Fruit fly (Drosophila melanogaster) whole organism, embryonic: Measurements from ENCODE around the gene msl-3.
A peak's percentile ranks its signal among the peaks of the same experiment; 100 is the strongest.

ENCODE experiments used
- Atf3 ChIP-seq: fragments of 200-800 bp; sonication (Bioruptor generic); optimal IDR thresholded peaks from 3 replicates; lab custom pipeline; 2016; ENCODE audit warnings: missing biosample characterization, missing genetic modification characterization
- BtbVII ChIP-seq: fragments of 200-800 bp; sonication (Bioruptor generic); optimal IDR thresholded peaks from 3 replicates; lab custom pipeline; 2017; ENCODE audit warnings: missing biosample characterization, mild to moderate bottlenecking, missing genetic modification characterization
- CG11504 ChIP-seq: fragments of 200-800 bp; sonication (Bioruptor generic); optimal IDR thresholded peaks from 3 replicates; lab custom pipeline; 2019; ENCODE audit warnings: missing biosample characterization, mild to moderate bottlenecking, missing genetic modification characterization, moderate library complexity
- CG15011 ChIP-seq: fragments of 200-800 bp; sonication (Bioruptor generic); optimal IDR thresholded peaks from 3 replicates; lab custom pipeline; 2018; ENCODE audit warnings: missing biosample characterization, mild to moderate bottlenecking, missing genetic modification characterization
- CG15479 ChIP-seq: fragments of 200-800 bp; sonication (Bioruptor generic); optimal IDR thresholded peaks from 3 replicates; lab custom pipeline; 2019; ENCODE audit warnings: missing biosample characterization, mild to moderate bottlenecking, missing genetic modification characterization, moderate library complexity
- CG1647 ChIP-seq: fragments of 200-800 bp; sonication (Bioruptor generic); optimal IDR thresholded peaks from 3 replicates; lab custom pipeline; 2016; ENCODE audit warnings: missing biosample characterization, missing genetic modification characterization
- CG17186 ChIP-seq: fragments of 200-800 bp; sonication (Bioruptor generic); optimal IDR thresholded peaks from 3 replicates; lab custom pipeline; 2017; ENCODE audit warnings: missing biosample characterization, missing genetic modification reagents, missing genetic modification characterization
- CG17385 ChIP-seq: fragments of 200-800 bp; sonication (Bioruptor generic); optimal IDR thresholded peaks from 3 replicates; lab custom pipeline; 2018; ENCODE audit warnings: missing biosample characterization, mild to moderate bottlenecking, missing genetic modification characterization
- CG2116 ChIP-seq: fragments of 200-800 bp; sonication (Bioruptor generic); optimal IDR thresholded peaks from 3 replicates; lab custom pipeline; 2018; ENCODE audit warnings: missing biosample characterization, mild to moderate bottlenecking, missing genetic modification characterization
- CG30403 ChIP-seq: fragments of 200-800 bp; sonication (Bioruptor generic); optimal IDR thresholded peaks from 3 replicates; lab custom pipeline; 2016; ENCODE audit warnings: missing biosample characterization, missing genetic modification characterization
- CG3726 ChIP-seq: fragments of 200-800 bp; sonication (Bioruptor generic); IDR thresholded peaks from 3 replicates; pipeline ENCODE4, ENCODE4 v1.3.6; 2022; ENCODE audit warnings: missing biosample characterization, missing genetic modification characterization
- CG4360 ChIP-seq: fragments of 200-800 bp; sonication (Bioruptor generic); IDR thresholded peaks from 2 replicates; pipeline ENCODE4 v1.3.6; 2022; ENCODE audit warnings: missing biosample characterization, missing genetic modification characterization
- CG5245 ChIP-seq: fragments of 200-800 bp; sonication (Bioruptor generic); optimal IDR thresholded peaks from 3 replicates; lab custom pipeline; 2016; ENCODE audit warnings: missing biosample characterization, missing genetic modification characterization
- CG5953 ChIP-seq: fragments of 200-800 bp; sonication (Bioruptor generic); IDR thresholded peaks from 2 replicates; pipeline ENCODE4 v1.3.6; 2022; ENCODE audit warnings: missing biosample characterization, missing genetic modification characterization
- CG7372 ChIP-seq: fragments of 200-800 bp; sonication (Bioruptor generic); IDR thresholded peaks from 2 replicates; pipeline ENCODE4 v1.3.6; 2022; ENCODE audit warnings: missing biosample characterization, missing genetic modification characterization
- CG7745 ChIP-seq: fragments of 200-800 bp; sonication (Bioruptor generic); optimal IDR thresholded peaks from 2 replicates; lab custom pipeline; 2018; ENCODE audit warnings: missing biosample characterization, mild to moderate bottlenecking, missing genetic modification characterization, moderate library complexity
- CG7928 ChIP-seq: fragments of 200-800 bp; sonication (Bioruptor generic); optimal IDR thresholded peaks from 2 replicates; lab custom pipeline; 2017; ENCODE audit warnings: missing biosample characterization, mild to moderate bottlenecking, missing genetic modification characterization
- CG8281 ChIP-seq: fragments of 200-800 bp; sonication (Bioruptor generic); optimal IDR thresholded peaks from 2 replicates; lab custom pipeline; 2018; ENCODE audit warnings: missing biosample characterization, mild to moderate bottlenecking, missing genetic modification characterization, moderate library complexity
- CG9817 ChIP-seq: fragments of 200-800 bp; sonication (Bioruptor generic); optimal IDR thresholded peaks from 2 replicates; lab custom pipeline; 2018; ENCODE audit warnings: missing biosample characterization, mild to moderate bottlenecking, missing genetic modification characterization, moderate library complexity
- CkIIα-i1 ChIP-seq: fragments of 200-800 bp; sonication (Bioruptor generic); IDR thresholded peaks from 2 replicates; pipeline ENCODE4 v1.3.6; 2022; ENCODE audit warnings: missing biosample characterization, missing genetic modification characterization
- D ChIP-seq, 2 experiments: fragments of 200-800 bp in 1 of 2; fragments of >200 bp in 1 of 2; sonication (Bioruptor generic) in 1 of 2; optimal IDR thresholded peaks; 2 replicates in 1 of 2; 3 replicates in 1 of 2; lab custom pipeline; 2017; ENCODE audit warnings: mild to moderate bottlenecking in 1 of 2, missing biosample characterization in 1 of 2, missing genetic modification characterization in 1 of 2, missing genetic modification reagents in 1 of 2
- Deaf1 ChIP-seq: fragments of 200-800 bp; optimal IDR thresholded peaks from 3 replicates; lab custom pipeline; 2019; ENCODE audit warnings: missing biosample characterization, mild to moderate bottlenecking, missing genetic modification characterization, moderate library complexity
- Doc2 ChIP-seq: fragments of 200-800 bp; sonication (Bioruptor generic); IDR thresholded peaks from 2 replicates; pipeline ENCODE4 v1.3.6; 2022; ENCODE audit warnings: missing biosample characterization, missing genetic modification characterization
- Dp ChIP-seq: fragments of 200-800 bp; sonication (Bioruptor generic); optimal IDR thresholded peaks from 2 replicates; lab custom pipeline; 2018; ENCODE audit warnings: missing biosample characterization, mild to moderate bottlenecking, missing genetic modification characterization, moderate library complexity
- E2f2 ChIP-seq: fragments of 200-800 bp; sonication (Bioruptor generic); IDR thresholded peaks from 2 replicates; pipeline ENCODE4 v1.3.6; 2022; ENCODE audit warnings: missing biosample characterization, missing genetic modification characterization
- Lpt ChIP-seq: fragments of >200 bp; optimal IDR thresholded peaks from 2 replicates; lab custom pipeline; 2018; ENCODE audit warnings: missing biosample characterization, missing genetic modification characterization
- MTF-1 ChIP-seq: fragments of 200-800 bp; sonication (Bioruptor generic); optimal IDR thresholded peaks from 2 replicates; lab custom pipeline; 2018; ENCODE audit warnings: missing biosample characterization, mild to moderate bottlenecking, missing genetic modification characterization, borderline replicate concordance
- NC2α ChIP-seq: fragments of 200-800 bp; sonication (Bioruptor generic); optimal IDR thresholded peaks from 2 replicates; lab custom pipeline; 2016; ENCODE audit warnings: missing biosample characterization, missing genetic modification characterization
- Oaz ChIP-seq: fragments of 200-800 bp; sonication (Bioruptor generic); IDR thresholded peaks from 2 replicates; pipeline ENCODE4 v1.3.6; 2022; ENCODE audit warnings: missing biosample characterization, missing genetic modification characterization
- Pdp1 ChIP-seq, 2 experiments: fragments of 200-800 bp; sonication (Bioruptor generic); optimal IDR thresholded peaks; 3 replicates each; lab custom pipeline; 2016; ENCODE audit warnings: missing biosample characterization in 2 of 2, missing genetic modification characterization in 2 of 2, mild to moderate bottlenecking in 1 of 2, moderate library complexity in 1 of 2
- ap ChIP-seq: fragments of 200-800 bp; sonication (Bioruptor generic); IDR thresholded peaks from 2 replicates; pipeline ENCODE4 v1.3.6; 2022; ENCODE audit warnings: missing biosample characterization, missing genetic modification characterization
- ara ChIP-seq: fragments of 200-800 bp; sonication (Bioruptor generic); IDR thresholded peaks from 2 replicates; pipeline ENCODE4 v1.3.6; 2022; ENCODE audit warnings: missing biosample characterization, missing genetic modification characterization
- cad ChIP-seq: fragments of >200 bp; optimal IDR thresholded peaks from 2 replicates; lab custom pipeline; 2017; ENCODE audit warnings: missing biosample characterization, missing genetic modification characterization
- cas ChIP-seq: fragments of 200-800 bp; sonication (Bioruptor generic); IDR thresholded peaks from 2 replicates; pipeline ENCODE4 v1.3.6; 2022; ENCODE audit warnings: missing biosample characterization, missing genetic modification characterization
- chn ChIP-seq: fragments of 200-800 bp; sonication (Bioruptor generic); optimal IDR thresholded peaks from 2 replicates; lab custom pipeline; 2016; ENCODE audit warnings: missing biosample characterization, missing genetic modification characterization
- dati ChIP-seq: fragments of 200-800 bp; sonication (Bioruptor generic); IDR thresholded peaks from 2 replicates; pipeline ENCODE4 v1.3.6; 2022; ENCODE audit warnings: missing biosample characterization, missing genetic modification characterization
- ems ChIP-seq: fragments of 200-800 bp; sonication (Bioruptor generic); optimal IDR thresholded peaks from 3 replicates; lab custom pipeline; 2016; ENCODE audit warnings: missing biosample characterization, missing genetic modification characterization
- gem ChIP-seq: fragments of 200-800 bp; sonication (Bioruptor generic); optimal IDR thresholded peaks from 2 replicates; lab custom pipeline; 2019; ENCODE audit warnings: missing biosample characterization, mild to moderate bottlenecking, missing genetic modification characterization, moderate library complexity
- lov ChIP-seq, 2 experiments: fragments of 200-800 bp in 1 of 2; fragments of >200 bp in 1 of 2; sonication (Bioruptor generic) in 1 of 2; IDR thresholded peaks in 1 of 2; optimal IDR thresholded peaks in 1 of 2; 2 replicates in 1 of 2; 3 replicates in 1 of 2; pipeline versions ENCODE4 v1.3.6 to Lab custom; 2017 to 2022; ENCODE audit warnings: missing biosample characterization in 1 of 2, missing genetic modification characterization in 1 of 2
- prd ChIP-seq, 3 experiments: fragments of >200 bp in 2 of 3; fragments of 200-800 bp in 1 of 3; sonication (Bioruptor generic) in 1 of 3; optimal IDR thresholded peaks in 2 of 3; IDR thresholded peaks in 1 of 3; 2 replicates in 2 of 3; 3 replicates in 1 of 3; pipeline versions ENCODE4 v1.3.6 to Lab custom; 2017 to 2022; ENCODE audit warnings: missing biosample characterization in 1 of 3, missing genetic modification characterization in 1 of 3
- sc ChIP-seq, 3 experiments: fragments of >200 bp in 2 of 3; fragments of 200-800 bp in 1 of 3; sonication (Bioruptor generic) in 1 of 3; optimal IDR thresholded peaks; 2 replicates in 2 of 3; 3 replicates in 1 of 3; lab custom pipeline; 2017; ENCODE audit warnings: mild to moderate bottlenecking in 1 of 3, missing biosample characterization in 1 of 3, missing genetic modification characterization in 1 of 3, missing genetic modification reagents in 1 of 3
- seq ChIP-seq: fragments of 200-800 bp; sonication (Bioruptor generic); IDR thresholded peaks from 2 replicates; pipeline ENCODE4 v1.3.6; 2022; ENCODE audit warnings: missing biosample characterization, missing genetic modification characterization
- slbo ChIP-seq: fragments of 200-800 bp; sonication (Bioruptor generic); IDR thresholded peaks from 2 replicates; pipeline ENCODE4 v1.3.6; 2022; ENCODE audit warnings: missing biosample characterization, missing genetic modification characterization
- sna ChIP-seq: fragments of 200-800 bp; sonication (Bioruptor generic); IDR thresholded peaks from 2 replicates; pipeline ENCODE4 v1.3.6; 2022; ENCODE audit warnings: missing biosample characterization, missing genetic modification characterization; ENCODE audit not compliant: partially characterized antibody
- stc ChIP-seq: fragments of 200-800 bp; sonication (Bioruptor generic); IDR thresholded peaks from 2 replicates; pipeline ENCODE4 v1.3.6; 2022; ENCODE audit warnings: missing biosample characterization, missing genetic modification characterization
- tin ChIP-seq: fragments of 200-800 bp; sonication (Bioruptor generic); optimal IDR thresholded peaks from 3 replicates; lab custom pipeline; 2016; ENCODE audit warnings: missing biosample characterization, missing genetic modification characterization
- wor ChIP-seq: fragments of 200-800 bp; sonication (Bioruptor generic); IDR thresholded peaks from 2 replicates; pipeline ENCODE4 v1.3.6; 2022; ENCODE audit warnings: missing biosample characterization, missing genetic modification characterization

Gene msl-3

dm6 chr3L:7151521-7152465 is 26.5 kb upstream of the msl-3 start (continued):
- TF ChIP-seq Oaz (GFP tag; lab: Robert Waterston, UW) (no peak), Pdp1 (GFP tag; optimal IDR thresholded peaks at IDR 0.05; lab: Kevin White, UChicago) (peak; percentile 10 to 27), CG3726 (GFP tag; lab: Robert Waterston, UW) (no peak), tin (GFP tag; lab: Kevin White, UChicago) (peak; percentile 62), sc (optimal IDR thresholded peaks at IDR 0.05; lab: Kevin White, UChicago) (no peak), sc (GFP tag; optimal IDR thresholded peaks at IDR 0.05; lab: Kevin White, UChicago) (peak; percentile 72), CG4360 (GFP tag; lab: Robert Waterston, UW) (peak; percentile 36; the same call in 1 of the 2 replicates), CG8281 (tag; lab: Kevin White, UChicago) (no peak), wor (GFP tag; lab: Robert Waterston, UW) (peak; percentile 55; the same call in 1 of the 2 replicates), dati (GFP tag; lab: Robert Waterston, UW) (no peak), CG17186 (GFP tag; lab: Kevin White, UChicago) (no peak), slbo (GFP tag; lab: Robert Waterston, UW) (no peak), Atf3 (GFP tag; lab: Kevin White, UChicago) (peak; percentile 24), CkIIα-i1 (no peak), Dp (GFP tag; lab: Kevin White, UChicago) (no peak), CG2116 (GFP tag; lab: Kevin White, UChicago) (no peak), gem (peak; percentile 65), CG17385 (GFP tag; lab: Kevin White, UChicago) (peak; percentile 39), seq (GFP tag; lab: Robert Waterston, UW) (no peak), cas (GFP tag; lab: Robert Waterston, UW) (no peak), ara (GFP tag; lab: Robert Waterston, UW) (peak; percentile 85), sna (GFP tag; lab: Robert Waterston, UW) (no peak), Lpt (GFP tag; lab: Kevin White, UChicago) (no peak), lov (optimal IDR thresholded peaks at IDR 0.05; lab: Kevin White, UChicago) (no peak), lov (GFP tag; IDR thresholded peaks at IDR 0.05; lab: Robert Waterston, UW) (peak; percentile 80), MTF-1 (GFP tag; lab: Kevin White, UChicago) (no peak), CG15479 (GFP tag; lab: Kevin White, UChicago) (no peak), E2f2 (GFP tag; lab: Robert Waterston, UW) (no peak; the same call in 1 of the 2 replicates), CG5245 (peak; percentile 51), BtbVII (GFP tag; lab: Kevin White, UChicago) (no peak), Deaf1 (tag; lab: Kevin White, UChicago) (no peak), ap (GFP tag; lab: Robert Waterston, UW) (peak; percentile 32; the same call in 1 of the 2 replicates), CG7928 (GFP tag; lab: Kevin White, UChicago) (no peak), CG15011 (GFP tag; lab: Kevin White, UChicago) (no peak), CG9817 (no peak), CG11504 (peak; percentile 56), CG5953 (GFP tag; lab: Robert Waterston, UW) (peak; percentile 59; the same call in 1 of the 2 replicates), NC2α (GFP tag; lab: Kevin White, UChicago) (no peak), prd (optimal IDR thresholded peaks at IDR 0.05; lab: Kevin White, UChicago) (no peak), prd (GFP tag; IDR thresholded peaks at IDR 0.05; lab: Robert Waterston, UW) (peak; percentile 78), CG7745 (peak; percentile 53), CG1647 (no peak), CG30403 (GFP tag; lab: Kevin White, UChicago) (peak; percentile 43), stc (GFP tag; lab: Robert Waterston, UW) (no peak), Doc2 (GFP tag; lab: Robert Waterston, UW) (no peak), CG7372 (no peak), ems (GFP tag; lab: Kevin White, UChicago) (no peak), D (optimal IDR thresholded peaks at IDR 0.05; lab: Kevin White, UChicago) (no peak), D (GFP tag; optimal IDR thresholded peaks at IDR 0.05; lab: Kevin White, UChicago) (peak; percentile 67), cad (GFP tag; lab: Kevin White, UChicago) (no peak), chn (GFP tag; lab: Kevin White, UChicago) (peak; percentile 41)
